Worm (Caenorhabditis elegans): ENCODE results near the gene W02D7.4.

The W02D7.4 gene

ce11 chrV:8314782-8315181 is 17.4 kb upstream of the W02D7.4 start:
- TF ChIP-seq flt-1 (GFP tag; IDR thresholded peaks at IDR 0.05) (peak; percentile 56), tab-1 (GFP tag; IDR thresholded peaks at IDR 0.05) (peak; percentile 44; the same call in 1 of the 2 replicates), klf-2 (GFP tag; conservative IDR thresholded peaks at IDR 0.05) (peak; percentile 75), ztf-23 (GFP tag; IDR thresholded peaks at IDR 0.05) (peak; percentile 24; the same call in 1 of the 2 replicates)

DNA sequence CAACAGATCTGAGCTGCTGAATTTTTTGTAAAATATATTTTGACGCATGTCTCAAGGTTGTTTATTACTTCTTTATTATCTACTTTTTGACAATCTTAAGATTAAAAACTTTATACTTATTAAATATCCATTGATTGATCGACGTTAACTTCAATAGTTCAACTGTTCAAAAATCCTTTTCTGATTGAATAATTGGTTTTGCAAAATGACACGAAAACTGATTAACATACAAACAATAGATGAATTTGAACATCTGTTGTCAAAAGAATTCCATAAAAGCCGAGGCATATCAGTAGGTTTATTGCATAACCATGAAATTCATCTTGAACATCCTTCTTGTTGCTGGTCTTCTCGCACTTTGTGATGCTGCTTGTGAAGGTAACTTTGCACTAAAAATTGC is 13.8 kb upstream of the W02D7.4 start, which contains the start of gene W02D7.12:
W02D7.12 (plus strand) TSS at position 301 of the 400 bp plus-strand sequence.
- no peak for TF ChIP-seq tab-1 (GFP tag; IDR thresholded peaks at IDR 0.05)

DNA sequence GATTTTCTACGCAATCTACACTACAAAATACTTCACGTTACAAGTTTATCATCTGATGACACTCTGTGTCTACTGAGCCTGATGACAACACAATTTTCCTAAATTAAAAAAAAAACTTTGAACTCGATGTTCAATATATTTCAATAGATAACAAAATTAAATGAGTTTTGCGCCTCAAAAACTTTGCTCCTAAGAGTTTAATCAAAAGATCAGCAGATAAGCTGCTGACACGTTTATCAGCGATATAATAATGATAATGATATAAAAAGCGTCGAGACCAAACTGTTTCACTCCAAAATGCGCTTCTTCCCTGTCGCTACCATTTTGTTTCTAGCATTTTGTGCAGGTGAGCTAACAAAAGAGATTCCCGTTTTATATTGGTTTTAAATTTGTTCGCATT is 10.3 kb upstream of the W02D7.4 start, which contains the start of gene clec-218:
clec-218 (plus strand) TSS at position 262 of the 400 bp plus-strand sequence.
- TF ChIP-seq tab-1 (GFP tag; IDR thresholded peaks at IDR 0.05) = no peak
- TF ChIP-seq ztf-23 (GFP tag; IDR thresholded peaks at IDR 0.05) = no peak
- no peak for TF ChIP-seq ref-1 (GFP tag; conservative IDR thresholded peaks at IDR 0.05)
- no peak for TF ChIP-seq flt-1 (GFP tag; IDR thresholded peaks at IDR 0.05)
- no peak for TF ChIP-seq cog-1 (tag; optimal IDR thresholded peaks at IDR 0.05)
- no peak for TF ChIP-seq T22C8.4 (GFP tag; IDR thresholded peaks at IDR 0.05)
- no peak for TF ChIP-seq klf-2 (GFP tag; conservative IDR thresholded peaks at IDR 0.05)
- TF ChIP-seq med-1 (GFP tag; optimal IDR thresholded peaks at IDR 0.05; ENCODE audit: insufficient read depth) = no peak
- TF ChIP-seq ztf-29 (GFP tag; IDR thresholded peaks at IDR 0.05) = no peak

DNA sequence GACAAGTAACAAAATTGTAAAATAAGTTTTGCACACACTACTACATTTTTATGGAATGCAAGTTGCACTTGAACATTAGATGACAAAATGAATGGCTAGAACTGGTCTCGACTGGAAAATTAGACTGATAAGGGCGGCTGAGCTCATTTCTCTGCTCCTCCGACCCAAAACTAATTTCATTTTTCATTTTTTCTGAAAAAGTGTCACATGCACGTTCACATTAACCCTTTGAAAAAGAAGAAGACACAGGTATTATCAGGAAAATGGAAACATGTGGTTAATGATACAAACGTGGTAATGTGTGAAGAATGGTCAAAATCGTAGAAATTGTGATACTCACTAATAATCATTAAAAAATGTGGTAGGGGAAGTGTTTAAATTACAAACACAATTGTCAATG is 9.6 kb upstream of the W02D7.4 start:
- TF ChIP-seq tab-1 (GFP tag; IDR thresholded peaks at IDR 0.05) = no peak
- no peak for TF ChIP-seq cog-1 (tag; optimal IDR thresholded peaks at IDR 0.05)
- no peak for TF ChIP-seq ztf-29 (GFP tag; IDR thresholded peaks at IDR 0.05)
- no peak for TF ChIP-seq flt-1 (GFP tag; IDR thresholded peaks at IDR 0.05)
- no peak for TF ChIP-seq T22C8.4 (GFP tag; IDR thresholded peaks at IDR 0.05)
- TF ChIP-seq med-1 (GFP tag; optimal IDR thresholded peaks at IDR 0.05; ENCODE audit: insufficient read depth) = no peak
- TF ChIP-seq klf-2 (GFP tag; conservative IDR thresholded peaks at IDR 0.05) = no peak
- TF ChIP-seq ref-1 (GFP tag; conservative IDR thresholded peaks at IDR 0.05) = no peak

DNA sequence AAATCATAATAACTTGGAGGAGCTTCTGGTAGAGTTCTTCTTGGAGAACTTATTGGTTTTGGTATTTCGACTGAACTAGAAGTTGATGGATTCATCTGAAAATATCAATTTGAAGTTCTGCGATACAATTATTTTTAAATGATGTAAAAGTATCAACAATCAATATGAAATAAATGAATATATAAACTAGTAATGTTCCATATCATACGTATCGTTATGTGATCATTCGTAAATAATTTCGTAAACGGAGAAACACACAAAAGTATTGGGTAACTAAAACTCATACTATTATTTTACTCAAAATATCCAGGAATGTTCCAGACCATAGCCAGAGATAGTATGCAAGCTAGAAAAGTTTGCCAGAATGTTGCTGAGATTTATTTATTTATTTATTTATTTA is 9.0 kb upstream of the W02D7.4 start, which contains the start of gene W02D7.8:
W02D7.8 (minus strand) TSS at position 101 of the 400 bp plus-strand sequence.
- no peak for TF ChIP-seq tab-1 (GFP tag; IDR thresholded peaks at IDR 0.05)
- TF ChIP-seq klf-2 (GFP tag; conservative IDR thresholded peaks at IDR 0.05) = no peak
- no peak for TF ChIP-seq T22C8.4 (GFP tag; IDR thresholded peaks at IDR 0.05)
- TF ChIP-seq ztf-29 (GFP tag; IDR thresholded peaks at IDR 0.05) = no peak
- TF ChIP-seq flt-1 (GFP tag; IDR thresholded peaks at IDR 0.05) = no peak

DNA sequence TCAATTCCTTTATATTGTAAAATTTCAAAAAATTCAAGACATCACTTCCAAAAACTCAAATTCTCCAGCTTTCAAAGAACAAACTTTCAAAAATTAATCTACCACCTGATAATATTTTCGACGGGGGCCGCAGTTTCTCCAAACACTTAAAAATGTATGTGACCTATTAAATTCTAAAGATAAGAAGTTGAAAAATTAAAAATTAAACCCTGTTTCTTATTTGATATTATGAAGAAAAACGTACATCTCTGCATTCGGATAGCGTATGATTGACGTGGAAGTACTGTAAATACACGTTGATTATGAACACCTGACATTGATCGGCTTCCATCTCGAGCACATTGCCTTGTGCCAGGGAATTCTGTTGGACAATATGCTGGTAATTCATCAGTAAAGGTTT is 8.5 kb upstream of the W02D7.4 start:
- TF ChIP-seq ztf-23 (GFP tag; IDR thresholded peaks at IDR 0.05) = no peak
- no peak for TF ChIP-seq tab-1 (GFP tag; IDR thresholded peaks at IDR 0.05)
- no peak for TF ChIP-seq ref-1 (GFP tag; conservative IDR thresholded peaks at IDR 0.05)
- TF ChIP-seq T22C8.4 (GFP tag; IDR thresholded peaks at IDR 0.05) = no peak
- TF ChIP-seq klf-2 (GFP tag; conservative IDR thresholded peaks at IDR 0.05) = no peak
- TF ChIP-seq med-1 (GFP tag; optimal IDR thresholded peaks at IDR 0.05; ENCODE audit: insufficient read depth) = no peak
- no peak for TF ChIP-seq flt-1 (GFP tag; IDR thresholded peaks at IDR 0.05)
- TF ChIP-seq ztf-29 (GFP tag; IDR thresholded peaks at IDR 0.05) = no peak
- no peak for TF ChIP-seq cog-1 (tag; optimal IDR thresholded peaks at IDR 0.05)

DNA sequence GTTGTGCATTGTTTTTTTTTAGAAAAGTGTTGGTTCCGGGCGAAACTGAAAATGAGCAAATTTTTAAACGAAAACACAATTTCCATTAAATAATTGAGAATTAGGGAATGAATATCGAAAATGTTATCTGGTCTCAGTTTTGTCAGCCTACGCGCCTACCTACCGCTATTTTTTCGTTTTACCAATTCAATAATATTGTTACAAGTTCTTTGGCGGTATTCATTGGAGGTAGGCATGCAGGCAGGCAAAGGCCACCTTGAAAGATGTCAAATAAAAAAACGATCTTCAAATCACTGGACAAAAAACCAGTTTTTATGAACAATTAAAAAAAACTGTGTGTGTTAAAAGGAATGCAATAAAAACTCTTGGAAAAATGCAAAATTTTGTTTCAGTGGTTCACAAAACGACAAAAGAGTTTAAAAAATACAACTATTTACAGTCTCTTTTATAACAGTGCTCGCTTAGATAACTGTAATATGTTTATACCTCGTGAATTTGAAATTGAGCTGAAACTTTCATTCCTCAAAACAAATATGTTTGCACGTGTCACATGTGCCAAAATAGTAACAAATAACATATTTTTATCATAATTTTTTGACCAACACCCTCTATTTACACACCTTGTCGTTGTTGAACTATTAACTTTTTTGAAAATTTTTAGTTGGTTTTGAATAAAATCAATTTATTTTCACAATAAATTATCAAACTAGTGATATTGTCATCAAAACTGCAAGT is 7.2 kb upstream of the W02D7.4 start, which contains the start of gene W02D7.11:
W02D7.11 (minus strand) TSS at position 51 of the 735 bp plus-strand sequence.
- TF ChIP-seq med-1 (GFP tag; optimal IDR thresholded peaks at IDR 0.05; ENCODE audit: insufficient read depth) (no peak), cog-1 (tag; optimal IDR thresholded peaks at IDR 0.05) (no peak), ztf-29 (GFP tag; IDR thresholded peaks at IDR 0.05) (no peak), tab-1 (GFP tag; IDR thresholded peaks at IDR 0.05) (no peak), ztf-23 (GFP tag; IDR thresholded peaks at IDR 0.05) (no peak), ref-1 (GFP tag; conservative IDR thresholded peaks at IDR 0.05) (no peak), T22C8.4 (GFP tag; IDR thresholded peaks at IDR 0.05) (no peak), flt-1 (GFP tag; IDR thresholded peaks at IDR 0.05) (no peak), klf-2 (GFP tag; conservative IDR thresholded peaks at IDR 0.05) (no peak)

DNA sequence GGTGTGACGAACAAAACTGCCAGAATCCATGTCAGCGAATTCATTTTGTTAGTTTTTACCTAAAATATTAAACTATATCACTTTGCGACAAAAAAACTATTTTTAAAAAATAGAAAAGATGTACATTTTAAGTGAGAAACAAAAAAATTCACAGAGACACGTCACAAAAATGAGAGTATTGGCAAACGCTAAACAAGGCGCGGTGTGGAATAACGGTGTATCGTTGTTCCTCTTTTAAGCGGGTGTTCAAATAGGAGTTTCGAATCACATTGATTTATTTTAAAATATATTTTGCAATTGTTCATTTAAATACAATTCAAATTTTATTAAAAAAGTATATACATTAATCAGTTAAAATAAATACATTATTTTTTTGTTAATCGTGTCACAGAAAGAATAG is 5.1 kb upstream of the W02D7.4 start, which contains the start of gene sel-9:
sel-9 (minus strand) TSS at position 59 of the 400 bp plus-strand sequence.
- TF ChIP-seq tab-1 (GFP tag; IDR thresholded peaks at IDR 0.05) = no peak
- TF ChIP-seq ztf-23 (GFP tag; IDR thresholded peaks at IDR 0.05) = 0 out of 2 replicates have a peak, but pooled peaks have one; percentile 7

DNA sequence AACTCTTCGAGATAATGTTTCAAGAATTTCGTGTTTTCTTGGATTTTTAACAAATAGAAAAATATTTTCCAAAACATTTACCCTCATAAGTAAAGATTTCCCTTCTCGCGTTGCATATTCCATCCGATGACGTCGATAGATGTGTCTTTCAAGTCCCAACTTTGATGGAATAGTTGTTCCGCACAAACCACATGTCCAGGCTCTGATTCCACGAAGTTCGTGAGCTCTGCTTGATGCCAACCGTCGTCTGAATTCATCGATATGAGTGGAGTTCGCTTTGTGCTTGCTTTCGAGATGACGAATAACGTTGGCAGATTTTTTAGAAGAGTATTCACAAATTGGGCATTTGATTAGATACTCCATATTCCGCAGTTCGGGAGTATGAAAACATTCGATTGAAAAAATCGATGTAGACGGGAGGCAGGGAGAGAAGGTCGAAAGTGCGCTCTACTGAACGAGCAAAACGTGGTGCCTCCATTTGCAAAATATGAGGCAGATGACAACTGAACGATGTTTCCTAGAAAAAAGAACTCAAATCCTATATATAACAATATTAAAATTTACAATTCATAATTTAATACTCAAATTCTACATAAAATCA is 3.6 kb upstream of the W02D7.4 start, which contains the start of gene W02D7.6:
W02D7.6 (minus strand) TSS at position 573 of the 601 bp plus-strand sequence.
- TF ChIP-seq ref-1 (GFP tag; conservative IDR thresholded peaks at IDR 0.05) = no peak
- TF ChIP-seq flt-1 (GFP tag; IDR thresholded peaks at IDR 0.05) = 0 out of 2 replicates have a peak, but pooled peaks have one; percentile 40

DNA sequence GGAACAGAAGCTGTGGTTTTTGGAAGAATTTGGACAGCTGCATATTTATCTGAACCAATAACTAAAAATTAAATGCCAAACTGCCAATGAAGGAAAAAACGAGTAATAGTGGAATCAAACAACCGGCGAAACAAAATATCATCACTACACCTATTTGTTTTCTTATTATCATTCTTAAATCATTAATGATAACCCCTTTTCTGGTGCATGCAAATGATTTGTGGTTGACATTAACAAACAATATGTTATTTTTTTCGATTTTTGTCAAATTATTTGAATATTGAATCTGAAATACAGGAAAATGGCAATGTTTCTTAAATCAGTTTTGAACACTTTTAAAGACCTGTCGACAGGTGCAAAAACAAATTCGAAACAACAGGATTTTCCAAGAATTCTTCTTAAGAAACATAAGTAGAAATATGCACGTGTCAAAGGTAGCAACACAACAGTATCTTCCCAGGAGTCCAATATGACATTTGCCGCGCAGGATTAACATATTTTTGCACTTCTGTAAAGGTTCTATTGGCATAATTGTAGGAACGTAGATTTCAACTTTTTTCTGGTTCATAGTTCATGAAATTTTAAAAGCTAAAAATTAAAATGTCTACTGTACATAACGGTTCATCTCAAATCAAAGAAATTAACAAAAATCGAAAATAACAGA is 1.9 kb upstream of the W02D7.4 start, which contains the start of gene W02D7.5:
W02D7.5 (minus strand) TSS at position 51 of the 664 bp plus-strand sequence.
- no peak for TF ChIP-seq klf-2 (GFP tag; conservative IDR thresholded peaks at IDR 0.05)
- TF ChIP-seq tab-1 (GFP tag; IDR thresholded peaks at IDR 0.05) = no peak
- TF ChIP-seq cog-1 (tag; optimal IDR thresholded peaks at IDR 0.05) = no peak
- no peak for TF ChIP-seq med-1 (GFP tag; optimal IDR thresholded peaks at IDR 0.05; ENCODE audit: insufficient read depth)
- TF ChIP-seq T22C8.4 (GFP tag; IDR thresholded peaks at IDR 0.05) = no peak
- TF ChIP-seq ref-1 (GFP tag; conservative IDR thresholded peaks at IDR 0.05) = no peak
- no peak for TF ChIP-seq ztf-29 (GFP tag; IDR thresholded peaks at IDR 0.05)
